Worm (Caenorhabditis elegans) whole organism, early embryonic: ENCODE data around the gene clec-7.

Experiments used
- F13C5.2 ChIP-seq: sonication (generic microtip); optimal IDR thresholded peaks from 2 replicates; lab custom pipeline; 2017; ENCODE audit warnings: mild to moderate bottlenecking, missing genetic modification characterization, inconsistent platforms, missing compliant biosample characterization
- ama-1 ChIP-seq: fragments of 150-350 bp; optimal IDR thresholded peaks from 2 replicates; lab custom pipeline; 2014
- ceh-13 ChIP-seq: fragments of 200-800 bp; sonication (Bioruptor generic); optimal IDR thresholded peaks from 2 replicates; lab custom pipeline; 2018; ENCODE audit warnings: mild to moderate bottlenecking, missing genetic modification characterization, missing compliant biosample characterization
- ceh-36 ChIP-seq: sonication (generic microtip); optimal IDR thresholded peaks from 2 replicates; lab custom pipeline; 2016; ENCODE audit warnings: missing genetic modification characterization, inconsistent platforms, missing compliant biosample characterization
- ets-7 ChIP-seq: sonication (generic microtip); optimal IDR thresholded peaks from 2 replicates; lab custom pipeline; 2016; ENCODE audit warnings: missing genotype, missing genetic modification characterization, missing compliant biosample characterization
- hmbx-1 ChIP-seq: sonication (generic microtip); optimal IDR thresholded peaks from 2 replicates; lab custom pipeline; 2016; ENCODE audit warnings: mild to moderate bottlenecking, missing genetic modification characterization, missing compliant biosample characterization
- hmg-4 ChIP-seq: fragments of 200-800 bp; sonication (Bioruptor generic); optimal IDR thresholded peaks from 2 replicates; lab custom pipeline; 2018; ENCODE audit warnings: mild to moderate bottlenecking, missing genetic modification characterization, missing compliant biosample characterization
- hnd-1 ChIP-seq: sonication (generic microtip); optimal IDR thresholded peaks from 2 replicates; lab custom pipeline; 2016; ENCODE audit warnings: missing genetic modification characterization, missing compliant biosample characterization
- pes-1 ChIP-seq: fragments of 200-800 bp; sonication (Bioruptor generic); IDR thresholded peaks from 2 replicates; pipeline ENCODE4 v1.3.6; 2022; ENCODE audit warnings: missing genetic modification reagents, missing genetic modification characterization, missing compliant biosample characterization
- scrt-1 ChIP-seq: fragments of 200-800 bp; sonication (Bioruptor generic); IDR thresholded peaks from 2 replicates; pipeline ENCODE4 v1.3.6; 2022; ENCODE audit warnings: missing genetic modification characterization, missing compliant biosample characterization
- tra-4 ChIP-seq: sonication (generic microtip); optimal IDR thresholded peaks from 2 replicates; lab custom pipeline; 2017; ENCODE audit warnings: missing genetic modification characterization, missing compliant biosample characterization

ce11 chrV:7313233-7313632 is 15.0 kb upstream of the clec-7 start, which contains the start of gene srx-6:
- no peak for TF ChIP-seq hnd-1
- no peak for TF ChIP-seq ets-7 (tag; lab: Kevin White, UChicago)
- TF ChIP-seq hmbx-1 (tag; lab: Kevin White, UChicago): no peak
- TF ChIP-seq hmg-4 (GFP tag; lab: Kevin White, UChicago): no peak
- no peak for TF ChIP-seq ama-1 (lab: Kevin White, UChicago)
- TF ChIP-seq ceh-36 (tag; lab: Kevin White, UChicago): no peak
- no peak for TF ChIP-seq tra-4 (tag; lab: Kevin White, UChicago)
- no peak for TF ChIP-seq scrt-1 (GFP tag; lab: Robert Waterston, UW)
- no peak for TF ChIP-seq ceh-13 (GFP tag; lab: Kevin White, UChicago)
- TF ChIP-seq F13C5.2 (tag; lab: Kevin White, UChicago): no peak
- no peak for TF ChIP-seq pes-1
